Worm (Caenorhabditis elegans) whole organism, mixed stage, embryonic: ENCODE data around the gene F52H2.15.

Experiments
- M03D4.4 ChIP-seq: sonication (generic microtip); optimal IDR thresholded peaks from 2 replicates; lab custom pipeline; 2017; ENCODE audit warnings: mild to moderate bottlenecking, missing genetic modification characterization, missing compliant biosample characterization
- bed-3 ChIP-seq: fragments of 200-800 bp; sonication (Bioruptor generic); optimal IDR thresholded peaks from 3 replicates; lab custom pipeline; 2018; ENCODE audit warnings: mild to moderate bottlenecking, missing genetic modification characterization, moderate library complexity, missing compliant biosample characterization
- blmp-1 ChIP-seq: fragments of 150-350 bp; optimal IDR thresholded peaks from 2 replicates; lab custom pipeline; 2014; ENCODE audit warnings: missing biosample characterization, missing genetic modification characterization
- ceh-39 ChIP-seq: fragments of 150-350 bp; optimal IDR thresholded peaks from 2 replicates; lab custom pipeline; 2014; ENCODE audit warnings: missing biosample characterization, missing genetic modification characterization
- ceh-43 ChIP-seq: fragments of 200-800 bp; sonication (Bioruptor generic); optimal IDR thresholded peaks from 2 replicates; lab custom pipeline; 2018; ENCODE audit warnings: mild to moderate bottlenecking, missing genetic modification characterization, moderate library complexity, missing compliant biosample characterization
- ceh-83 ChIP-seq: fragments of 200-800 bp; sonication (Bioruptor generic); optimal IDR thresholded peaks from 2 replicates; lab custom pipeline; 2018; ENCODE audit warnings: mild to moderate bottlenecking, missing genetic modification characterization, missing compliant biosample characterization
- ces-1 ChIP-seq: fragments of 150-350 bp; optimal IDR thresholded peaks from 2 replicates; lab custom pipeline; 2014; ENCODE audit warnings: missing biosample characterization, missing genetic modification reagents, missing genetic modification characterization
- cnd-1 ChIP-seq: fragments of 200-800 bp; sonication (Bioruptor generic); optimal IDR thresholded peaks from 2 replicates; lab custom pipeline; 2018; ENCODE audit warnings: mild to moderate bottlenecking, missing genetic modification characterization, missing compliant biosample characterization
- elt-1 ChIP-seq: sonication (generic microtip); optimal IDR thresholded peaks from 2 replicates; lab custom pipeline; 2017; ENCODE audit warnings: missing genetic modification characterization, mild to moderate bottlenecking, missing compliant biosample characterization, antibody characterized with exemption, moderate library complexity, borderline replicate concordance; ENCODE audit not compliant: insufficient read depth
- elt-3 ChIP-seq: fragments of 150-350 bp; optimal IDR thresholded peaks from 2 replicates; lab custom pipeline; 2014; ENCODE audit warnings: missing biosample characterization, missing genetic modification characterization
- flh-1 ChIP-seq: fragments of 200-800 bp; sonication (Bioruptor generic); optimal IDR thresholded peaks from 2 replicates; lab custom pipeline; 2018; ENCODE audit warnings: mild to moderate bottlenecking, missing genetic modification characterization, moderate library complexity, missing compliant biosample characterization
- ham-2 ChIP-seq: fragments of 200-800 bp; sonication (Bioruptor generic); optimal IDR thresholded peaks from 2 replicates; lab custom pipeline; 2018; ENCODE audit warnings: mild to moderate bottlenecking, missing genetic modification characterization, missing compliant biosample characterization
- hlh-1 ChIP-seq: fragments of 150-350 bp; optimal IDR thresholded peaks from 2 replicates; lab custom pipeline; 2014; ENCODE audit warnings: missing biosample characterization, missing genetic modification reagents, missing genetic modification characterization
- lin-13 ChIP-seq: fragments of 150-350 bp; optimal IDR thresholded peaks from 2 replicates; lab custom pipeline; 2014; ENCODE audit warnings: missing biosample characterization, missing genetic modification characterization
- lin-32 ChIP-seq: fragments of 200-800 bp; sonication (Bioruptor generic); optimal IDR thresholded peaks from 2 replicates; lab custom pipeline; 2018; ENCODE audit warnings: mild to moderate bottlenecking, missing genetic modification characterization, missing compliant biosample characterization
- mep-1 ChIP-seq: fragments of 150-350 bp; optimal IDR thresholded peaks from 2 replicates; lab custom pipeline; 2017; ENCODE audit warnings: missing biosample characterization, missing genetic modification reagents, missing genetic modification characterization, inconsistent platforms
- mls-2 ChIP-seq: sonication (generic microtip); optimal IDR thresholded peaks from 2 replicates; lab custom pipeline; 2016; ENCODE audit warnings: mild to moderate bottlenecking, missing genetic modification characterization, moderate library complexity, missing compliant biosample characterization
- nhr-12 ChIP-seq: fragments of 150-350 bp; optimal IDR thresholded peaks from 2 replicates; lab custom pipeline; 2014; ENCODE audit warnings: missing biosample characterization, missing genetic modification characterization
- nhr-2 ChIP-seq: fragments of 150-350 bp; optimal IDR thresholded peaks from 2 replicates; lab custom pipeline; 2014; ENCODE audit warnings: missing biosample characterization, missing genetic modification characterization
- nhr-237 ChIP-seq: fragments of 150-350 bp; optimal IDR thresholded peaks from 2 replicates; lab custom pipeline; 2014; ENCODE audit warnings: missing biosample characterization, missing genetic modification characterization
- nhr-28 ChIP-seq: fragments of 150-350 bp; optimal IDR thresholded peaks from 2 replicates; lab custom pipeline; 2014; ENCODE audit warnings: missing biosample characterization, missing genetic modification characterization
- nhr-76 ChIP-seq: sonication (generic microtip); optimal IDR thresholded peaks from 2 replicates; lab custom pipeline; 2017; ENCODE audit warnings: missing biosample characterization, missing genetic modification characterization
- pha-4 ChIP-seq: fragments of 150-350 bp; optimal IDR thresholded peaks from 2 replicates; lab custom pipeline; 2018; ENCODE audit warnings: missing biosample characterization, missing genetic modification reagents, missing genetic modification characterization
- sem-2 ChIP-seq: fragments of 200-800 bp; sonication (Bioruptor generic); optimal IDR thresholded peaks from 2 replicates; lab custom pipeline; 2018; ENCODE audit warnings: mild to moderate bottlenecking, missing genetic modification characterization, missing compliant biosample characterization
- snpc-4 ChIP-seq: fragments of 150-350 bp; optimal IDR thresholded peaks from 2 replicates; lab custom pipeline; 2014; ENCODE audit warnings: missing biosample characterization, missing genetic modification characterization
- sptf-1 ChIP-seq: sonication (generic microtip); optimal IDR thresholded peaks from 2 replicates; lab custom pipeline; 2017; ENCODE audit warnings: mild to moderate bottlenecking, missing genetic modification characterization, moderate library complexity, missing compliant biosample characterization
- tbx-8 ChIP-seq: fragments of 200-800 bp; sonication (Bioruptor generic); optimal IDR thresholded peaks from 2 replicates; lab custom pipeline; 2018; ENCODE audit warnings: mild to moderate bottlenecking, missing genetic modification characterization, moderate library complexity, missing compliant biosample characterization
- unc-120 ChIP-seq: sonication (generic microtip); optimal IDR thresholded peaks from 2 replicates; lab custom pipeline; 2017; ENCODE audit warnings: missing genetic modification characterization, missing compliant biosample characterization; ENCODE audit not compliant: poor library complexity, severe bottlenecking
- unc-39 ChIP-seq: fragments of 150-350 bp; optimal IDR thresholded peaks from 2 replicates; lab custom pipeline; 2014; ENCODE audit warnings: missing biosample characterization, missing genetic modification characterization
- unc-62 ChIP-seq: fragments of 150-350 bp; optimal IDR thresholded peaks from 2 replicates; lab custom pipeline; 2014; ENCODE audit warnings: missing biosample characterization, missing genetic modification reagents, missing genetic modification characterization
- zip-8 ChIP-seq: fragments of 150-350 bp; optimal IDR thresholded peaks from 2 replicates; lab custom pipeline; 2014; ENCODE audit warnings: missing biosample characterization, missing genetic modification characterization
- ztf-11 ChIP-seq: fragments of 150-350 bp; optimal IDR thresholded peaks from 2 replicates; lab custom pipeline; 2014; ENCODE audit warnings: missing biosample characterization, missing genetic modification characterization

The F52H2.15 gene

DNA sequence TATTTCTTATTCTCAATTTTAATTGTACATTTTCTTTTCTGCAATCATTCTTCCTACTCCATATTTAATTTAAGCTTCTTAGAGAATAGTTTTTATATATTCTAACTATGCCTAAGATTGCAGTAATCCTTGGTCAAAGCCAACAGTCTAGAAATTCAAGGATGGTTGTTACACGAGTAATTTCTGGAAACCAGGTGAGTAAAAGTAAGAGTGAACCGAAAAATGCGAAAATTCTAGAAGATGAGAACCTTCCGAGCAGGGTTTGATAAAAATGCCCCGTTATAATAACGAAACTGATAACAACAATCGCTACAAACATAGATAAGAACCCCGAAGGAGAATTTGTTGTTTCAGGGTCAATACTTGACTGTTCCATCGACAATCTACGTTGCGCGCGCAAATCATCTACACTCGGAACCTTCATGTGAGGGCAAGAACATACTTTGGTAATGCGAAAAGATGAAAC is at the start of gene F52H2.15:
F52H2.15 (plus strand) TSS at position 51 of the 466 bp plus-strand sequence.
- no peak for TF ChIP-seq snpc-4 (tag; lab: Kevin White, UChicago)
- no peak for TF ChIP-seq M03D4.4 (tag; lab: Kevin White, UChicago)
- no peak for TF ChIP-seq ztf-11
- TF ChIP-seq elt-3 (tag; lab: Kevin White, UChicago) = no peak
- TF ChIP-seq cnd-1 (tag; lab: Kevin White, UChicago) = no peak
- TF ChIP-seq blmp-1 (tag; lab: Kevin White, UChicago) = no peak
- no peak for TF ChIP-seq flh-1 (GFP tag; lab: Kevin White, UChicago)
- no peak for TF ChIP-seq tbx-8 (GFP tag; lab: Kevin White, UChicago)
- no peak for TF ChIP-seq unc-120 (tag; lab: Kevin White, UChicago)

DNA sequence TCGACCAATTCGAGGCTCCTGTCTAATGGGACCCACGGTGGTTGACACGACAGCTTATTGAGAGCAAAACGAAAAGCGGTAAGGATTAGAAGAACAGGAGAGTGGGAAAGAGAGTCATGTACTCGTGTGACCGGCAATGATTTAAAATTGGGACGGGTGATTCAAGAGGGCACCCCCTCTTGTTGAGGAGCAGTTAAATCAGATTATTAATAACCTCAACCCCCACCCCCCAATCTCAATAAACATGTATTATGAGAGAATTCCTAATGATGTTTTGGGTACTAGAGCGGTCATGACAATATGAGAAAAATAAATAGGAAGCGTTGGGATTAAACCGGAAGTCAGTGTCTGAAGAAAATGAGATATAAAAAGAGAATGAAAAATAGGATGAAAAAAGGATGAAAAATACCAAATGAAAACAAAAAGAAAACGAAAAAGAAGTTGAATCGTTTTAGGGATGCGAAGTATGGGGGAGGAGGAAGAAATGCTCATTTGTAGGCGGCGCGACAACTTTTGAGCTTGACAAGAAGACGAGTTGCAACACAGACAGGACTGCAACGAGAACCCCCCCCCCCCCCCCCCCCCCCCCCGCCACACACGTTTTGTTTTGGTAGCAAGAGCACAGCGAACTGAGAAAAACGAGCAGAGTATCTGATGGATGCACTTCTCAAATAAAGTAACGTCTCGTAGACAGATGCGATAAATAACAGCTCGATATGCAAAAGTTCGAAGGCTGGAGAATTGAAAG is 48.0 kb upstream of the F52H2.15 start:
- TF ChIP-seq ces-1 = peak; percentile 75
- TF ChIP-seq ztf-11 = no peak

DNA sequence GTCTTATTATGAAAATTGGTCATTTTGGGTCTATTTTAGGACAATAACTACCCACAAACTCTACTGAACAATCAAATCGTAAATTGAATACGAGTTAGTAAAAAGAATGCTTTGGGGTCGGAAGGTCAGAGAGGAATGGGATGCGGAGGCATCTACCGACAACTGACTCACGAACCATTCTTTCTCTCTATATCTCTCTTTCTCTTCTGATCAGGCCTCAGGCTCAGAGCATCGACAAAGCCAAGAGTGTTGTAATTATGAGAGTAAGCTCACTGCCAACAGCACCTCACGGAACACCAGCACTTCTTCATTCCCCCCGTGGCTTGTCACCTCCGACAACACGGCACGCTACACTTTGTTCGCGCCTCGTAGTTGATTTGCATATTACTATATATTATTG is 44.7 kb upstream of the F52H2.15 start:
- no peak for TF ChIP-seq pha-4 (tag; lab: Kevin White, UChicago)
- TF ChIP-seq lin-32 = no peak
- no peak for TF ChIP-seq mep-1 (tag; lab: Kevin White, UChicago)
- no peak for TF ChIP-seq zip-8
- TF ChIP-seq bed-3 = no peak
- no peak for TF ChIP-seq elt-3 (tag; lab: Kevin White, UChicago)
- no peak for TF ChIP-seq nhr-12 (tag; lab: Kevin White, UChicago)
- no peak for TF ChIP-seq ztf-11
- no peak for TF ChIP-seq nhr-28
- no peak for TF ChIP-seq M03D4.4 (tag; lab: Kevin White, UChicago)
- no peak for TF ChIP-seq unc-39 (tag; lab: Kevin White, UChicago)
- TF ChIP-seq unc-62 (GFP tag; lab: Kevin White, UChicago) = peak; percentile 32
- TF ChIP-seq mls-2 (tag; lab: Kevin White, UChicago) = no peak
- TF ChIP-seq ceh-83 (GFP tag; lab: Kevin White, UChicago) = no peak
- TF ChIP-seq flh-1 (GFP tag; lab: Kevin White, UChicago) = no peak
- TF ChIP-seq sptf-1 = no peak
- peak; percentile 40 for TF ChIP-seq unc-120 (tag; lab: Kevin White, UChicago)
- TF ChIP-seq hlh-1 (tag; lab: Kevin White, UChicago) = peak; percentile 97
- no peak for TF ChIP-seq nhr-237 (tag; lab: Kevin White, UChicago)
- TF ChIP-seq nhr-76 (tag; lab: Kevin White, UChicago) = no peak
- no peak for TF ChIP-seq ceh-43
- TF ChIP-seq, all 35 proteins: peak for 3

DNA sequence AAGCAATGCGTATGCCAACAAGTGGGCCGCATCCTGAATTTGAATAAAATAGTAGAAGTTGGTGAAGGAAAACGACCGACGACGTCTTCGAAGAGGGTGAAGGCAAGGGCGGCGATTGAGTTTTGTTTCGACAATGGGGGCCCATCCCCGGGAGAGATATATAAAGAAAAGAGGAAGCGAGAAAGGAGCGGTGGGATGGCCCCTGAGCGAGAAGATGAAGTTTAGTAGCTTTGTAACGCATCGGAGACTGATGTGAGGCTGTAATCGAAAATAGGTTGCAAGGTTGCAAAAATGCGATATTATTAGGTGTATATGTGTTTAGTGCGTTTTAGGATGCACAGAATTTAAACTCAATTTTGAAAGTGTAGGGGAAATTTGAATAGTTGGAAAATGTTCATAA is 42.5 kb upstream of the F52H2.15 start:
- TF ChIP-seq ces-1 (peak; percentile 51), ceh-83 (GFP tag; lab: Kevin White, UChicago) (no peak)
- TF ChIP-seq, all 35 proteins: peak for 1

DNA sequence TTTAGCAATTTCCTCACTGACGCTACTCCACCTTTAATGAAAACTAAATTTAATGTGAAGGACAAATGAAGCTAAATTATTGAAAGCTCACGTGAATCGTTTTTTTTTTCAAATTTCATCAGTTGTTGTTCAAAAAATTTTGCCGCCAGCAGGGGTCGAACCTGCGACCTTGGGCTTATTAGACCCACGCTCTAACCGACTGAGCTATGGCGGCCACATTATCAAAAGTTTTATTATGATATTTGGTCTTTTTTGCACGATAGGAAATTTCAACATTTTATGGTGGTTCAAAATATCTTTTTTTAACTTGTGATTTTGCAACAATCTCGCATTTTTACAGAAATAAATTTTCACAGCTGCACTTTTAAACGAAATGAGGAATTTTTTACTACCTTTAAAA is 39.1 kb upstream of the F52H2.15 start:
- TF ChIP-seq ceh-83 (GFP tag; lab: Kevin White, UChicago) (no peak), ham-2 (no peak), blmp-1 (tag; lab: Kevin White, UChicago) (no peak), tbx-8 (GFP tag; lab: Kevin White, UChicago) (no peak), lin-13 (tag; lab: Kevin White, UChicago) (no peak), pha-4 (tag; lab: Kevin White, UChicago) (no peak), sptf-1 (no peak), ceh-39 (tag; lab: Kevin White, UChicago) (no peak), elt-1 (tag; lab: Kevin White, UChicago) (no peak), nhr-2 (tag; lab: Kevin White, UChicago) (no peak), lin-32 (no peak), snpc-4 (tag; lab: Kevin White, UChicago) (no peak), unc-39 (tag; lab: Kevin White, UChicago) (no peak), hlh-1 (tag; lab: Kevin White, UChicago) (no peak), ztf-11 (no peak), sem-2 (GFP tag; lab: Kevin White, UChicago) (no peak)
